Worm (Caenorhabditis elegans) whole organism, L4/young adult: ENCODE data around the gene rpl-20.
A peak's percentile ranks its signal among the peaks of the same experiment; 100 is the strongest.

ENCODE experiments used
- W03F9.2 ChIP-seq: fragments of 150-350 bp; optimal IDR thresholded peaks from 2 replicates; lab custom pipeline; 2014; ENCODE audit warnings: missing biosample characterization, missing genetic modification characterization
- dao-5 ChIP-seq: sonication (generic microtip); optimal IDR thresholded peaks from 2 replicates; lab custom pipeline; 2016; ENCODE audit warnings: missing genotype, missing genetic modification characterization, moderate library complexity, missing compliant biosample characterization
- him-1 ChIP-seq: sonication (generic microtip); optimal IDR thresholded peaks from 2 replicates; lab custom pipeline; 2016; ENCODE audit warnings: missing genotype, missing genetic modification reagents, missing genetic modification characterization, missing compliant biosample characterization

rpl-20 gene

DNA sequence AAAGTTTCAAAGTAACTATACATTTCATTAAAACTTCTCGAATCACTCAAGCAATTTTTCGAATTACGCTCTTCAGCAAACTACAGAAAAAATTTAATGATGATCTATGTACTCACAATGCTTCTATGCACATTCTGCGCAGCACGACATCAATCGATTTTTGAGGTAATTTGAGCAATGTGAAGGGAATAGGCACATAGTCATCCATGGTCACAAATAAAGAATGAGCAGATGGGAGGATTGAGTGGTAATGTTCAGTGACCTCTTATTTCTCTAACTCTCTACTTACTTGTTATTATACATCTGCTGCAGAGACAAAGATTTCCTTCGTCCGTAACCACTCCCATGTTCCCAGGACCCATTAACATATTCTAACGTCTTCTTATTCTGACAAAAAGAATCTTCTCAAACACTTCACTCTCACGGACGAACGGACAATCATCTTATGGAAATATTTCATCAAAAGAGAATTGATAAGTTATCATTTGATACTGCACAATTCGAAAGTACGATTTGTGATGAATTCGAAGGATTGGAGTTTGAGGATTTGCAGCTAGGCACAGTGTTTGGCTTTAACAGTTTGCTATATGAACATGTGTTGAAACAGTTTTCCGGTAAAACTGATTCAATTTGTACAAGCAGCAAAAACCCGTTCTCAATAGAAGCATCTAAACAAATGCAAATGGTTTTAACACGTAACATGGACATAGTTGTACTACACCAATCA is 6.5 kb upstream of the rpl-20 start, which contains the start of the genes fbxb-77 and Y17G9B.11:
TSS of gene fbxb-77 (minus strand) at position 229 of the 727 bp plus-strand sequence.
TSS of gene Y17G9B.11 (plus strand) at position 677 of the 727 bp plus-strand sequence.
- TF ChIP-seq dao-5 (tag; lab: Kevin White, UChicago) = no peak

DNA sequence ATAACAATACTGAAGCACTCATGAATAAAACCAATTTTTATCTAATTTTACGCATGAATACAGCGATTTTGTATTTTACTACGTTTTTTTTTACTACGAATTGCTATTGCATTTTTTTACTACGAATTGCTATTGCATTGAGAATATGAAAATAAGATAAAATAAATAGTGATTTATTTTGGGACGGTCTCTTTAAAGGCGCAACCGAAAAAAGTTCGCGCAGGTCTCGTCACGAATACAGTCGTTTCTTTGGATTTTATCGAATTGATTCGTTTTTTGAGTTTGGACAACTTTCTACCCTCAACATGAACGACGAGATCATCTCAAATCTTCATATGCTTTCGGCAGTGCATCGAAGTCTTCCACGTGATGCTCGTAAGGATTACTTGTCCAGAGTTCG is 2.2 kb upstream of the rpl-20 start, which contains the start of gene Y17G9B.4:
TSS of gene Y17G9B.4 (plus strand) at position 306 of the 400 bp plus-strand sequence.
- TF ChIP-seq dao-5 (tag; lab: Kevin White, UChicago) (no peak), him-1 (tag; lab: Kevin White, UChicago) (no peak), W03F9.2 (tag; lab: Kevin White, UChicago) (no peak)

DNA sequence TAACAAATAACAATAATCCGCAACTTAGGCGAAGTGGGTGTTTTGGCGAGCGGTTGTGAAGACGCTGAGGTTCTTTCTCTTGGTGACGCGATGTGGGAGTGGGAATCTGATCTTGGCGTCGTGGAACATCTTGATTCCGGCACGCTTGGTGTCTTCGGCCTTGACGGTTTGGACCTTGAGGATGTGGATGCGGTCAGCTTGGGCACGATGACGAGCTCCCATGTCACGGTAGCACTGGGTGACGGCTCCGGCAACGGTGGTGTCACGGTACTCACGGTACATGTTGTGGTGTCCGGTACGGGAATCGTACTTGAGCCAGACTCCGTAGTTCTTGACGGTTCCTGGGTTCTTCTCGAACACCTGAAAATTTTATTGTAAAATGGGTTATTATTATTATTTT is 423 bp downstream of the rpl-20 start:
- no peak for TF ChIP-seq dao-5 (tag; lab: Kevin White, UChicago)
- no peak for TF ChIP-seq him-1 (tag; lab: Kevin White, UChicago)
- TF ChIP-seq W03F9.2 (tag; lab: Kevin White, UChicago) = no peak

DNA sequence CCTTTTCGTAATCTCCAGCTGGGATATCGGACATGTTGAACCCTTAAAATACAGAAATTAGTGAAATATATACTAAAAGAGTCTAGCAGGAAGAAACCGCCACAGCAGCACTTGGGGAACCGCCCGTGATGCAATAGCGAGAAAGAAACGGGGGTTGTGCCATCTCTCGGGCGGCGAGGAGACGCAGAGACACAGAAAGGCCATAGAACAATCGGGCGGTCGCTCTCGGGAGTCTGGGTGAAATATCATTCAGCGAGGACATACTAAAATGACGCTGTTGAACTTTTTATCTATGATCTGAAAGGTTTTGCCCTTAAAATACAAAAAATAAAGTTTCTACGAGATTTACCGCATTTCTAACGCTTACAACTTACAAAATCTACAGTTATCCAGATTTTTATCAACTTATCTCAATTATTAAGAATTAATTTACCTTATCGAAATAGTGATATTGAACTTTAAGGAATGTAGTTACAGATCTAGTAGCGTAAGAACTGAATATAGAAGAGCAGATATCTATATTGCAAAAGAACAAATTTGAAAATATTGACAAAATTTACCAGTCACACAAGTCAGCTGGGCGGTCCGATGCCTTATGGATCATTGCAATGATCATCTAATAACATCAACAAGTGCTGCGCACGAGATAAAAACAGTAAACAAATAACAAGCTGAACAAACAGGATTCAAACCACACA is 1.0 kb downstream of the rpl-20 start, which contains the start of gene cyc-2.1:
TSS of gene cyc-2.1 (minus strand) at position 605 of the 698 bp plus-strand sequence.
- TF ChIP-seq dao-5 (tag; lab: Kevin White, UChicago) (peak; percentile 17), W03F9.2 (tag; lab: Kevin White, UChicago) (no peak), him-1 (tag; lab: Kevin White, UChicago) (no peak)

DNA sequence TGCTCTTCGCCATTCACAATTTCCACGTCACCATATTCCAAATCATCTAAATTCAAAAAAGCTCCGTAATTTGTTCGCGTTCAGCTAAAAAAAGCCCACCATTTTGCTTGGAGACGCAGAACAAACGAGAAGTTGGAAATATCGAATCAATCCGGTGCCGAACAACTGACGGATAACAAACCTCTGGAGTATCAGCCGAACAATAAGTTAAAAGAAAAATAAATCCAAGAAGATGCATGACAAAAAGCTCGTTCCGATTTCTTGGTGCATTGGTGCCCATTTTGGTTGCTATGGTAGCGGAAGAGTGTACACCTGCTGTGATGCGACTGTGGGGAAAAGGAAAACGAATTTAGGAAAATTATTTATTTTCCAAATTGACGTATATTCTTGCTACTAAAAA is 2.0 kb downstream of the rpl-20 start, which contains the start of gene tctn-1:
TSS of gene tctn-1 (minus strand) at position 280 of the 400 bp plus-strand sequence.
- TF ChIP-seq W03F9.2 (tag; lab: Kevin White, UChicago) = no peak
- no peak for TF ChIP-seq him-1 (tag; lab: Kevin White, UChicago)
- no peak for TF ChIP-seq dao-5 (tag; lab: Kevin White, UChicago)

DNA sequence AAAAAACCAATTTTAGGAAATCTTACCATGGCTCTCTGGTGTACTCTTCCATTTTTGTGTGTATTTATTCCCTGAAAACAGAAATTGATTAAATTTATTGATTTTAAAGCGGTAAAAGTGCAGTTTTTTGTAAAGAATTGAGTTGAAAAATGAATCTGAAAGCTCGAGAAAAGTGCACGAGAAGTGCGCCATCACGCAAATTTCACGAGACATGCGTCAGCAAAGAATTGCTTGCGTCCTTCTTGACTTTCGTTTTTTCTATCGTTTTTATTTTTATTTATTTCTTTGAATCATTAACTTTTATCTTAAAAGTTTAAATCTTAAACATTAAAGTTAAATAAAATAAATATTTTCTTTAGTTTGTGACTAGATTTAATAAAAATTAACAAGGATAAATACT is 4.2 kb downstream of the rpl-20 start, which contains the start of gene timm-17B.1:
TSS of gene timm-17B.1 (minus strand) at position 71 of the 400 bp plus-strand sequence.
- peak; percentile 10 for TF ChIP-seq him-1 (tag; lab: Kevin White, UChicago)
- peak; percentile 96 for TF ChIP-seq W03F9.2 (tag; lab: Kevin White, UChicago)
- no peak for TF ChIP-seq dao-5 (tag; lab: Kevin White, UChicago)

DNA sequence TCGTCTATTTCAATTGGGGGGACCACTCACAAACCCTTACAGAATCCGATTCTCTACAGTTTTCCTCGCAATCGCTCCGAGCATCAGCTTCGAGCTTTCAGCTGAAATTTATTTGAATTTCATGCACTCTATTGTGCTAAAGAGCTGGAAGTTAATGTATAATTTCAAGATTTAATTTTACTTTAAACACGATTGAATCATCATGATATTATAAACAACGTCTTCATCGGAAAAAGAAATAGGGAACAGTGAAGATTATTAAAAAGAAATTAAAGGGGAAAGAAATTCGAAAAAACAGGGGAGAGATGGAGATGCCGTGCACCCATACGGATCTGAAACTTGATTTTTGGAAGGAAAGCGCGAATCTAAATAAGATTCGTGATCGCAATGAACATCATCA is 5.4 kb downstream of the rpl-20 start, which contains the start of gene hoe-1:
TSS of gene hoe-1 (minus strand) at position 101 of the 400 bp plus-strand sequence.
- TF ChIP-seq him-1 (tag; lab: Kevin White, UChicago) = no peak
- no peak for TF ChIP-seq W03F9.2 (tag; lab: Kevin White, UChicago)
- no peak for TF ChIP-seq dao-5 (tag; lab: Kevin White, UChicago)

DNA sequence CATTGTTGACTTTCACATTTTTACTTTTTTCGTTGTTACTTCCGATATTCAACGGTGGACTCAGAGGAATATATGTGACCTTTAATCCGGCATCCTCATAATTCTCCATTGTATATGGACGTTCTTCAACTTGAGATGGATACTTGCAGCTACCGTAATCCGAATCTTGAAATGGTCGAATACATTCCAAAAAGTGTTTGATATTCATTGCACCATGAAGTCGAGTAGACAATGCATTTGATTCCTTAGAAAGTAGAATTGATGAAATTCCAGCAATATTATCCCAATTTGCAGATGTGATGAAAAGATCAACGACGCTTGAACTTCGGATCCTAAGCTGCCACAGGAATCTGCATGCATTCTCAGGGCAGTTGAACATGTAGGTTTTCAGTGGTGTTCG is 7.1 kb downstream of the rpl-20 start:
- TF ChIP-seq dao-5 (tag; lab: Kevin White, UChicago) (no peak), him-1 (tag; lab: Kevin White, UChicago) (no peak), W03F9.2 (tag; lab: Kevin White, UChicago) (no peak)

DNA sequence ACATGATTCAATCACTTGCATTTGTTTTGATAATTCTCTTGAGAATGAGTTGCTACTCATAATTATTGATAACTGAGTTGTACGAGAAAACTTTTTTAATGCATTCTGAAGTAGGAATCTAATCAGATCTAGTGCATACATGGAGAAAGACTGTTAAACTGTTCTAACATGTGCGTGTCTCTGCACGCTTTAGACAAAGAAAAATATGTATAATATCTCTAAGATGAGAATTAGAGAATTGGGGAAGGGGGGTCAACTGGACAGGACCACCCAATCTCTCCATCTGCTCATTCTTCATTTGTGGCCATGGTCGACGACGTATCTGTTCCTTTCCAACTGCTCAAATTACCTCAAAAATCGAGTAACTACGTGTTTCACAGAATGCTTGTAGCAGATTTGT is 12.3 kb downstream of the rpl-20 start, which contains the start of gene fbxb-78:
TSS of gene fbxb-78 (plus strand) at position 301 of the 400 bp plus-strand sequence.
- no peak for TF ChIP-seq dao-5 (tag; lab: Kevin White, UChicago)
- TF ChIP-seq him-1 (tag; lab: Kevin White, UChicago) = no peak
- no peak for TF ChIP-seq W03F9.2 (tag; lab: Kevin White, UChicago)

DNA sequence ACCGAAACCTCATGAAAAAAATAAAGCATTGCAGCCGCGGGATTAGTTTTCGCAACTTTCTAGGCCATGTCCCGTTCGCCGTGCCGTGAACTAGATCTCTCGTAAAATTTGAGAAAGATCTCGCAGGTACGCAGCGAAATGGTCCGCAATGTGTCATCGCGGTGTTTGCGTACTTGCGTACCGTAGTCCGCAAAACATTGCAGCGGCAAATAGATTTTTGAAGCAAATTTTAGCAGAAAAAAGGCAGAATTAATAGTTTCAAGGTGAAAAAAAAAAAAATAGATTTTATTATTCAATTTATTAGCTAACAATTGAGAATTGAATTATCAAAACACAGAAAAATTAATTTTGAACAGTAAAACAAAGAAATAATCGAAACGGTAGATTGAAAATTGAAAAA is 21.6 kb downstream of the rpl-20 start:
- TF ChIP-seq him-1 (tag; lab: Kevin White, UChicago) (peak; percentile 73), W03F9.2 (tag; lab: Kevin White, UChicago) (peak; percentile 37)

DNA sequence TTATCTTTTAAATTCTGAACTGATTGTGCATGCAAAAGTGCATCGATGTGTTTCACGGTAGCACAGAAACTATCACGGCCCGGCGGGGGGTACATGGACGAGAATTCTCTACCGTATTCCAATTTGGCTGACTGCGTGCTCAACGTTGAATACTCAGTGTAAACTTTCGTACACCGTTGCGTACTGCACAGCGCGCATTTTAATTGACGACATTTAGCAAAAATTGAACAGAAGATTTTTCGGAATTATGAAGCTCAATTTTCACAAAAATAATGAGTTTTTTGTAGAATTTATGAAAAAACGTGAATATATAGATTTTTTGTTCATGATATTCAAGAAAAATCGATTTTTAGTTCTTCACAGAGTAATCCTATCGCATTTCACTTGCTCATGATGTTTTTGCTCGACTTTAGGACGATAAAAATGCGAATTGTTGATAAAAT is 24.1 kb downstream of the rpl-20 start:
- TF ChIP-seq him-1 (tag; lab: Kevin White, UChicago) = peak; percentile 88
- TF ChIP-seq dao-5 (tag; lab: Kevin White, UChicago) = peak; percentile 1

DNA sequence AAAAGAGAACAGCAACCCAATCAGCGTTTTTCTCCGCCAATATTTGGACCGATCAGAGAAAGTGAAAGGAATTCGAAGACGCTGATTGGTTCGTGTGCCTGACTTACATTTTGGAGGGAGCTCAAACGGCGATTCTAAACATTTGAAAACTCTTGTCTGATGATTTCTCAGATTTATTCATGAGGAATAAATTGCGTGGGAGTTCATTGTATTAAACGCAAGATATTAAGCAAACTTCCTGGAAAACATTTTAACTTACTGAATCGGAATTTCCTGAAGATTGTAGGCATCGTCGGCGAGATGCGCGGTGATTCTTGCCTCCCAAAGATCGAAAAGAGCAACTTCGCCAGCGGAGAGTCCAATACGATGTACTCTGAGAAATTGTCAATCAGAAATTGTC is 25.0 kb downstream of the rpl-20 start, which contains the start of gene K08F11.1:
TSS of gene K08F11.1 (plus strand) at position 301 of the 400 bp plus-strand sequence.
- TF ChIP-seq dao-5 (tag; lab: Kevin White, UChicago) = no peak
- TF ChIP-seq him-1 (tag; lab: Kevin White, UChicago) = no peak
- TF ChIP-seq W03F9.2 (tag; lab: Kevin White, UChicago) = no peak

DNA sequence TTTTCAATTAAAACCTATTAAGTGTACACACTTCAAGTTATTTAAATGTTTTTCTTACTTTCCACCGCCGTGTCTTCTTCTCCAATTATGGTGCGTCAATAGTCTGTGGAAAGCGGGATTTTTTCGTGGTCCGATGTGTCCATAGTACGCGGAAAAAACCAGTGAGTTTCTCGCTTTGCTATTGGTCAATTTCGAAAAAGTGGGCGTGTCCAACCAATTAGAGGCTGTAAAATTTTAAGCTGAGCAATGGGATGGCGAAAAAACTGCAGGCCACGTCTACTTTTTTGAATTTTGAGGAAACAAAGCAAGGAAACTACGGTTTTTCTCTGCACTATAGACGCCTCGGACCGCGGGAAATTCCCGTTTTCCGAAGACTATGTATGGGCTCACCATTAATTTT is 25.9 kb downstream of the rpl-20 start:
- TF ChIP-seq dao-5 (tag; lab: Kevin White, UChicago) = no peak
- TF ChIP-seq W03F9.2 (tag; lab: Kevin White, UChicago) = no peak
- TF ChIP-seq him-1 (tag; lab: Kevin White, UChicago) = no peak
